Worm (Caenorhabditis elegans): ENCODE results near the gene F14D7.6.

DNA sequence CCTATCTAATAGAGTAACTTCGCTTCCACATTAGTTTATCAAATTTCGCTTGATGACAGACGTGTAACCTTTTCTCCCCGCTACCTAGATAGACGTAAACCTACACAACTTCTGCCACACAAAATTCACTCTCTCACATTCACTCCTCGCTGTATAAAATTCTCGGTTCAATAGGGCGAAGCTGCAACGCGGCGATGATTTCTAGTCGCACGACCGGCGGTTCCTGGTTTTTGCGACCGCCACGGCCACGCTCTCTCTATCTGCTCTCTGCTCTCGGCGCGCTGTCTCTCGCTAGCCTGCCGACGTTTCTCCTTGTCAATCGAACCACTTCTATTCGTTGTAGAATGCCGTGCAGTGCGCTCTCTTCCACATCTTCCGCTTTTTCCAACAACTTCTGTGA is 49.7 kb downstream of the F14D7.6 start:
- TF ChIP-seq snpc-4 (tag; optimal IDR thresholded peaks at IDR 0.05) (no peak), flh-1 (GFP tag; optimal IDR thresholded peaks at IDR 0.05) (no peak), M03D4.4 (tag; optimal IDR thresholded peaks at IDR 0.05) (peak; percentile 2), unc-62 (GFP tag; optimal IDR thresholded peaks at IDR 0.05) (peak; percentile 9), lsy-2 (tag; optimal IDR thresholded peaks at IDR 0.05) (peak; percentile 31), pha-4 (tag; optimal IDR thresholded peaks at IDR 0.05) (no peak), tbx-8 (GFP tag; optimal IDR thresholded peaks at IDR 0.05) (no peak), nhr-76 (tag; optimal IDR thresholded peaks at IDR 0.05) (no peak), bed-3 (GFP tag; optimal IDR thresholded peaks at IDR 0.05) (no peak), sptf-1 (tag; optimal IDR thresholded peaks at IDR 0.05) (no peak), sem-2 (GFP tag; optimal IDR thresholded peaks at IDR 0.05) (no peak)
